Worm (Caenorhabditis elegans) whole organism, dauer: ENCODE data around the gene clec-219.

Experiments
- unc-62 ChIP-seq: sonication (generic microtip); optimal IDR thresholded peaks from 2 replicates; lab custom pipeline; 2017; ENCODE audit warnings: missing biosample characterization, missing genetic modification reagents, missing genetic modification characterization

Gene clec-219

DNA sequence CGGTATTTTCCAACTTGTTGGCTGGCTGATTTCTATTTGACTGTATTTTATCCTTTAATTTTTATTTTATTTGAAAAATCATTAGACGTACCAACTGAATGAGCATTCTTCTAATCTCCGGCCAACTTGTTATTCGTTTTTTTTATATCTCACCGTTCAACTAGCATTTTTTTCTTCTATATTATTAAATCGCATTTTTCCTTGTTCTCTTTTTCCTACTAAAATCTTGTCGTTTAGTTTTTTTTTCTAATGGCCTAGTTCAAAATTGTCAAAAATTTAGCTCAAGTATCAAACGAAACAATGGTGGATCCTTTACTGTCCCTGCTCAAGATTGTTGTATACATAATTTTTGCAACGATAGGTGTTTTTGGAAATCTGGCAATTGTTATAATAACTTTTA, 33.1 kb downstream of the clec-219 start, which contains the start of gene srsx-22:
TSS of gene srsx-22 (plus strand) at position 301 of the 400 bp plus-strand sequence.
- no peak for TF ChIP-seq unc-62 (GFP tag; lab: Kevin White, UChicago)

DNA sequence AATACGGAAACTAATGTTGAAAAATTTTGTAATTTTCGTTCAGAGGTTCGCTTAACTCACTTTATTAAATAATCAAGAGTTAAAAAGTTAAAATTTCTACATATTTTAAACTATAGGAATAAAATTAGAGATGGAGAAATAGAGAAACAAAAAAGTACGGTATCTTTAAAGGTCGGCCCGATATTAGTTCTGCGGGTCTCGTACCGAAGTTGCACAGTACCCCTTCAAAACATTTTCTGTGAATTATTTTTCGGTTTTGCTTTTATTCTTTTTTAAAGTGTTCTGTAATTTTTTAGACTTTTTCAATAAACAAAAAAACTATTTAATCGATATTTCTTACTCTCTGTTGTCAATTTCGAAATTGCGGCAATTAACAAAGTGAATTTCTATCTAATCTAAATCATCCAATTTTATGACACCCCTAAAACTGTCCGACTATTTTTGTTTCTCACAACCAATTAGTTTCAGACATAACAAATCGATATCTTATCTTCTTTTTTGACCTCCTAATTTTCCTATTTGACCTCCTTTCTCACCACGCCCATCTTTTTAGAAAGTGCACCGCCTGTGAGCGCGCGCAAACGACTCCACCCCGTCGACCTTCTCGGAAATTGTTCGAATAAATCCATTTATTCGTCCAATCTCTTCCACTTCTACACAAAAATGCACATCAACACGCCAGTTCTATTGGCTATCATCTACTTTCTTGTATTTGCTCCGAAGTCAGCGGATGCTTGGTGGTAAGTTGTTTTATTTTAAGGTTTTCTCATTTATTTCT, 37.4 kb downstream of the clec-219 start, which contains the start of gene mom-2:
TSS of gene mom-2 (plus strand) at position 554 of the 778 bp plus-strand sequence.
- no peak for TF ChIP-seq unc-62 (GFP tag; lab: Kevin White, UChicago)

DNA sequence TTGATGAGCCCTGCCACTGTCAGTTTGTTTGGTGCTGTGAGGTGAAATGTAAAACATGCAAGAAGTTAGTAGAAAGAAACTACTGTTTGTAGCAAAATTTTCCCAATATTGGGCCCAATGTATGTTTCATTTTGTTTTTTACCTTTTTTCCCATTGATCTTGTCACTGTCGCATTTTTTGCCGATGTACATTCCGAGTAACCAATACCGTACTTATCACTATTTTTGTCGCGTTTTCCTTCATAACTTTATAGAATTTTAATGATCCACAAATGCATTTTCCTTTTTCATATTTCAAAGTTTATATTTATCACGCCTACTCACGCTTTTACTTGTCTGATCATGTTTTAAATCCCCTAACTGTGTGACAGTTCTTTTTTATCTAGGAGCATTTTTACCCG, 39.5 kb downstream of the clec-219 start:
- TF ChIP-seq unc-62 (GFP tag; lab: Kevin White, UChicago): no peak

DNA sequence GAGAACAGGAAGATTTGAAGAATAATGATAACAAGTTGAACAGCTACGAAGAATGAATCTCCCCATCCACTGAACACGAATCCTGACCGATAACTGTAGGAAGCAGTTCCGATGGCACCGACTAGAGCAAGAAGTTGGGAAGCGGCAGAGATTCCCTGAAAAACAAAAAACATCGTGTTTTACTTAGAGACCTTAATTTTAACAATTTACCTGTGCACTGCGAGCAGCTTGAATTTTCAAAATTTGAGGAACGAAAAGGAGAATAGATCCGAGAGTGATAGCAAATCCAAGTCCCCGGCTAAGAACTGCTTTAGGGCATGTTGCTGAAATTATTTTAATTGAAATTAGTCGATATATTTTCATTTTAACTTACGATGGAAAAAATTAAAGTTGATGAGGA, 40.5 kb downstream of the clec-219 start:
- no peak for TF ChIP-seq unc-62 (GFP tag; lab: Kevin White, UChicago)

DNA sequence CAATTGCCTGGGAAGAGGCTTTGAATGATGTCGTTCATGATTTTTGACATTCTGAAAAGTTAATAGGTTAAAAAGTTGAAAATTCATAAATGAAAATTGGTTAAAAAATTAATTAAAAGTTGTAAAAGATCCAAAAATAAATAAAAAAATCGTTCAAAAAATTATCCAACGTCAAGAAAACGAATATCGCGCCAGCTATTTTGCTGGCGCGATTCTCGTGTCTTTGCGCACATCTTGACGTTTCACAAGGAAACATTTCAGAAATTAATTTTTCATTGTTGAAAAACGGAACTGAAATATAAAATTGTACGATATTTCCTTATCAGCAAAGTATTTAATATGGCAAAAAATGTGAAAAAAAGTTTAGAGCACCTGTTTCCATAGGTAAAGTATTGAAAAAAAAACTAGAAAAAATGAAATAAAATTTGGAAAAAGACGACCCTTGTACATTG, 40.9 kb downstream of the clec-219 start, which contains the start of gene mpdu-1:
TSS of gene mpdu-1 (minus strand) at position 51 of the 452 bp plus-strand sequence.
- TF ChIP-seq unc-62 (GFP tag; lab: Kevin White, UChicago): no peak

DNA sequence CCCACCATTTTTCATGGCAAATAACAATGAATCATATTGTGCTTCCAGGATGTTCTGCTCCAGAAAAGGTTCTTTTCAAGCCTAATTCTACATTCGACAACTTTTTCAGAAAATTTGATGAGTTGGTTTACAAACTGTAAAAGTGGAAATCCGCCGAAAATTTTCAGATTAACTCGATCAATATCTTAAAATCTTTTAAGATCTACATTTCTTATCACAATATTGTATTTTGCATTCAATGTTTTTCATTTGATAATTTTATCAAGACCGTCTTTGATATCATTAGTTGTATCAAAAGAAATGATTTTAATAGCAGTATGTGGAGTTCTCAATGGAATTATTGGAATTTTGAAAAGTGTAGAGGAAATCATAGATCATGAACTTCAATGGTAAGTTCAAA, 41.6 kb downstream of the clec-219 start, which contains the start of gene F38E1.6:
TSS of gene F38E1.6 (plus strand) at position 301 of the 400 bp plus-strand sequence.
- no peak for TF ChIP-seq unc-62 (GFP tag; lab: Kevin White, UChicago)

DNA sequence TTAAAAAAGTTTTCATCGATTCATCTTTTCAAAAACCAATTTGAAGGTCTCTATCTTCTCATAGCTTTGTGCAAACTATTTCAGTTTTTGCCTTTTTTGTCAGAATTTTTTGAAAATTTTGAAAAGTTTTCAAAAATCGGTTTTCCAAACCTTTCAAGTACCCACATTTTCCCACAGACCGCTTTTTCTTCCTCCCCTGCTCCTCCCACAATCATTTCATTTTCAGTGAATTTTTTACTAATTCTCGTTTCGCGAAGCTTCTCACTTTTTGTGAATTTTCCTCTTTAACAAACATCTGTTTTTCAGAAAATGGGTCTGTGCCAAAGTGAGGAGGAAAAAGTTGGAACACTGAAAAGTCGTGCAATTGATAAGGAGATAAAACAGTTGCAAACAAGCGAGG, 52.5 kb downstream of the clec-219 start, which contains the start of gene gpa-2:
TSS of gene gpa-2 (plus strand) at position 301 of the 400 bp plus-strand sequence.
- TF ChIP-seq unc-62 (GFP tag; lab: Kevin White, UChicago): no peak
